Fruit fly (Drosophila melanogaster) whole organism, pupa: Measurements from ENCODE around the gene CG13842.

ENCODE experiments used
- CG12605 ChIP-seq: fragments of 200-800 bp; sonication (Bioruptor generic); IDR thresholded peaks from 2 replicates; pipeline ENCODE4 v1.3.6; 2022; ENCODE audit warnings: missing biosample characterization, missing genetic modification characterization
- CG13204 ChIP-seq: fragments of 200-800 bp; sonication (Bioruptor generic); optimal IDR thresholded peaks from 2 replicates; lab custom pipeline; 2018; ENCODE audit warnings: missing biosample characterization, mild to moderate bottlenecking, missing genetic modification characterization, moderate library complexity
- CG17806 ChIP-seq: fragments of 200-800 bp; sonication (Bioruptor generic); optimal IDR thresholded peaks from 2 replicates; lab custom pipeline; 2018; ENCODE audit warnings: missing biosample characterization, mild to moderate bottlenecking, missing genetic modification characterization, moderate library complexity
- CG32121 ChIP-seq: fragments of 200-800 bp; sonication (Bioruptor generic); IDR thresholded peaks from 2 replicates; pipeline ENCODE4 v1.3.6; 2022; ENCODE audit warnings: missing biosample characterization, missing genetic modification characterization
- CG4496 ChIP-seq: fragments of 200-800 bp; sonication (Bioruptor generic); IDR thresholded peaks from 3 replicates; pipeline ENCODE4 v1.3.6; 2022; ENCODE audit warnings: missing biosample characterization, missing genetic modification characterization
- EcR ChIP-seq: fragments of 200-800 bp; sonication (Bioruptor generic); optimal IDR thresholded peaks from 3 replicates; lab custom pipeline; 2019; ENCODE audit warnings: missing biosample characterization, missing genetic modification characterization, mild to moderate bottlenecking, moderate library complexity, missing genetic modification reagents
- Ets98B ChIP-seq: fragments of 200-800 bp; sonication (Bioruptor generic); IDR thresholded peaks from 2 replicates; pipeline ENCODE4 v1.3.6; 2022; ENCODE audit warnings: missing biosample characterization, missing genetic modification characterization
- Pif1A ChIP-seq: fragments of 200-800 bp; sonication (Bioruptor generic); optimal IDR thresholded peaks from 3 replicates; lab custom pipeline; 2016; ENCODE audit warnings: missing biosample characterization, missing genetic modification characterization
- Snoo ChIP-seq: fragments of 200-800 bp; sonication (Bioruptor generic); optimal IDR thresholded peaks from 3 replicates; lab custom pipeline; 2017; ENCODE audit warnings: missing biosample characterization, mild to moderate bottlenecking, missing genetic modification characterization, inconsistent platforms
- gl ChIP-seq: fragments of 200-800 bp; sonication (Bioruptor generic); optimal IDR thresholded peaks from 2 replicates; lab custom pipeline; 2018; ENCODE audit warnings: missing biosample characterization, mild to moderate bottlenecking, missing genetic modification characterization
- rn ChIP-seq: fragments of 200-800 bp; sonication (Bioruptor generic); IDR thresholded peaks from 2 replicates; pipeline ENCODE4 v1.3.6; 2022; ENCODE audit warnings: missing biosample characterization, missing genetic modification characterization

dm6 chr3R:22707178-22707577, at the start of gene CG13842:
- TF ChIP-seq rn (GFP tag; lab: Robert Waterston, UW): no peak
- no peak for TF ChIP-seq Snoo
- no peak for TF ChIP-seq CG32121 (GFP tag; lab: Robert Waterston, UW)
- TF ChIP-seq Ets98B (GFP tag; lab: Robert Waterston, UW): no peak
- no peak for TF ChIP-seq CG12605 (GFP tag; lab: Robert Waterston, UW)
- TF ChIP-seq gl: no peak
- no peak for TF ChIP-seq CG4496 (GFP tag; lab: Robert Waterston, UW)
- no peak for TF ChIP-seq EcR
- TF ChIP-seq CG13204: no peak
- TF ChIP-seq CG17806: no peak
- TF ChIP-seq Pif1A (GFP tag; lab: Kevin White, UChicago): no peak
